Fruit fly (Drosophila melanogaster) whole organism, prepupa: Measurements from ENCODE around the gene chinmo.

Experiments
- Blimp-1 ChIP-seq: fragments of 200-800 bp; sonication (Bioruptor generic); optimal IDR thresholded peaks from 3 replicates; lab custom pipeline; 2017; ENCODE audit warnings: missing biosample characterization, missing genetic modification characterization, mild to moderate bottlenecking, moderate library complexity, missing genetic modification reagents
- CG10631 ChIP-seq: fragments of 200-800 bp; sonication (Bioruptor generic); optimal IDR thresholded peaks from 2 replicates; lab custom pipeline; 2016; ENCODE audit warnings: missing biosample characterization, missing genetic modification characterization
- CG10669 ChIP-seq: fragments of 200-800 bp; sonication (Bioruptor generic); optimal IDR thresholded peaks from 3 replicates; lab custom pipeline; 2018; ENCODE audit warnings: missing biosample characterization, mild to moderate bottlenecking, missing genetic modification characterization, moderate library complexity
- CG11294 ChIP-seq: fragments of 200-800 bp; sonication (Bioruptor generic); IDR thresholded peaks from 2 replicates; pipeline ENCODE4 v1.3.6; 2022; ENCODE audit warnings: missing biosample characterization, missing genetic modification characterization
- CG11762 ChIP-seq: fragments of 200-800 bp; sonication (Bioruptor generic); optimal IDR thresholded peaks from 3 replicates; lab custom pipeline; 2016; ENCODE audit warnings: missing biosample characterization, missing genetic modification characterization; ENCODE audit not compliant: insufficient read depth
- CG15336 ChIP-seq: fragments of 200-800 bp; sonication (Bioruptor generic); IDR thresholded peaks from 2 replicates; pipeline ENCODE4 v1.3.6; 2022; ENCODE audit warnings: missing biosample characterization, missing genetic modification characterization
- CG3032 ChIP-seq: fragments of 200-800 bp; optimal IDR thresholded peaks from 2 replicates; lab custom pipeline; 2019; ENCODE audit warnings: missing biosample characterization, mild to moderate bottlenecking, missing genetic modification characterization, moderate library complexity
- CG32006 ChIP-seq: fragments of 200-800 bp; sonication (Bioruptor generic); optimal IDR thresholded peaks from 3 replicates; lab custom pipeline; 2017; ENCODE audit warnings: missing biosample characterization, mild to moderate bottlenecking, missing genetic modification characterization
- CG34406 ChIP-seq: fragments of 200-800 bp; sonication (Bioruptor generic); optimal IDR thresholded peaks from 3 replicates; lab custom pipeline; 2016; ENCODE audit warnings: missing biosample characterization, missing genetic modification characterization
- CG3919 ChIP-seq: fragments of 200-800 bp; sonication (Bioruptor generic); optimal IDR thresholded peaks from 3 replicates; lab custom pipeline; 2016; ENCODE audit warnings: missing biosample characterization, missing genetic modification characterization
- CG6163 ChIP-seq: fragments of 200-800 bp; sonication (Bioruptor generic); IDR thresholded peaks from 3 replicates; pipeline ENCODE4 v1.3.6; 2022; ENCODE audit warnings: missing biosample characterization, missing genetic modification characterization
- CG6792 ChIP-seq: fragments of 200-800 bp; sonication (Bioruptor generic); optimal IDR thresholded peaks from 3 replicates; lab custom pipeline; 2016; ENCODE audit warnings: missing biosample characterization, missing genetic modification characterization
- CG6808 ChIP-seq: fragments of 200-800 bp; sonication (Bioruptor generic); optimal IDR thresholded peaks from 3 replicates; lab custom pipeline; 2017; ENCODE audit warnings: missing biosample characterization, missing genetic modification characterization, mild to moderate bottlenecking, moderate library complexity, missing genetic modification reagents
- CG6854 ChIP-seq: fragments of 200-800 bp; sonication (Bioruptor generic); optimal IDR thresholded peaks from 2 replicates; lab custom pipeline; 2017; ENCODE audit warnings: missing biosample characterization, mild to moderate bottlenecking, missing genetic modification characterization
- CG8119 ChIP-seq: fragments of 200-800 bp; sonication (Bioruptor generic); IDR thresholded peaks from 3 replicates; pipeline ENCODE4 v1.3.6; 2022; ENCODE audit warnings: missing biosample characterization, missing genetic modification characterization
- Eip75B ChIP-seq: fragments of 200-800 bp; sonication (Bioruptor generic); optimal IDR thresholded peaks from 3 replicates; lab custom pipeline; 2016; ENCODE audit warnings: missing biosample characterization, missing genetic modification characterization
- Eip78C ChIP-seq: fragments of 200-800 bp; sonication (Bioruptor generic); peaks from one replicate; lab custom pipeline; 2016; ENCODE audit warnings: missing biosample characterization, missing genetic modification characterization
- Ets21C ChIP-seq: fragments of 200-800 bp; sonication (Bioruptor generic); optimal IDR thresholded peaks from 3 replicates; lab custom pipeline; 2016; ENCODE audit warnings: missing biosample characterization, missing genetic modification characterization
- Ets96B ChIP-seq: fragments of 200-800 bp; optimal IDR thresholded peaks from 2 replicates; lab custom pipeline; 2019; ENCODE audit warnings: missing biosample characterization, mild to moderate bottlenecking, missing genetic modification characterization, moderate library complexity
- Gug ChIP-seq: fragments of 200-800 bp; sonication (Bioruptor generic); IDR thresholded peaks from 2 replicates; pipeline ENCODE4 v1.3.6; 2022; ENCODE audit warnings: missing biosample characterization, missing genetic modification characterization
- Hr38 ChIP-seq: sonication (Bioruptor generic); optimal IDR thresholded peaks from 2 replicates; lab custom pipeline; 2016; ENCODE audit warnings: missing biosample characterization, missing genetic modification characterization
- Met ChIP-seq: fragments of 200-800 bp; sonication (Bioruptor generic); optimal IDR thresholded peaks from 3 replicates; lab custom pipeline; 2016; ENCODE audit warnings: missing biosample characterization, missing genetic modification characterization
- Smox ChIP-seq: fragments of 200-800 bp; sonication (Bioruptor generic); optimal IDR thresholded peaks from 3 replicates; lab custom pipeline; 2016; ENCODE audit warnings: missing biosample characterization, missing genetic modification characterization
- Sox14 ChIP-seq: fragments of 200-800 bp; sonication (Bioruptor generic); optimal IDR thresholded peaks from 3 replicates; lab custom pipeline; 2016; ENCODE audit warnings: missing biosample characterization, missing genetic modification characterization
- acj6 ChIP-seq: fragments of 200-800 bp; sonication (Bioruptor generic); optimal IDR thresholded peaks from 3 replicates; lab custom pipeline; 2016; ENCODE audit warnings: missing biosample characterization, missing genetic modification characterization
- cyc ChIP-seq: fragments of 200-800 bp; sonication (Bioruptor generic); optimal IDR thresholded peaks from 3 replicates; lab custom pipeline; 2016; ENCODE audit warnings: missing biosample characterization, missing genetic modification characterization
- dsx ChIP-seq: fragments of 200-800 bp; optimal IDR thresholded peaks from 3 replicates; lab custom pipeline; 2019; ENCODE audit warnings: missing biosample characterization, mild to moderate bottlenecking, missing genetic modification characterization, moderate library complexity; ENCODE audit not compliant: poor library complexity, severe bottlenecking
- esn ChIP-seq: fragments of 200-800 bp; sonication (Bioruptor generic); optimal IDR thresholded peaks from 2 replicates; lab custom pipeline; 2016; ENCODE audit warnings: missing biosample characterization, mild to moderate bottlenecking, missing genetic modification characterization, moderate library complexity
- pdm3 ChIP-seq: fragments of 200-800 bp; sonication (Bioruptor generic); optimal IDR thresholded peaks from 3 replicates; lab custom pipeline; 2016; ENCODE audit warnings: missing biosample characterization, missing genetic modification characterization
- spab ChIP-seq: fragments of 200-800 bp; sonication (Bioruptor generic); optimal IDR thresholded peaks from 2 replicates; lab custom pipeline; 2017; ENCODE audit warnings: missing biosample characterization, mild to moderate bottlenecking, missing genetic modification characterization, missing genetic modification reagents
- ss ChIP-seq, 2 experiments: fragments of 200-800 bp; sonication (Bioruptor generic); optimal IDR thresholded peaks; 2 replicates in 1 of 2; 3 replicates in 1 of 2; lab custom pipeline; 2017 to 2018; ENCODE audit warnings: mild to moderate bottlenecking in 2 of 2, missing biosample characterization in 2 of 2, missing genetic modification characterization in 2 of 2, moderate library complexity in 1 of 2
- svp ChIP-seq: fragments of 200-800 bp; sonication (Bioruptor generic); peaks from one replicate; lab custom pipeline; 2016; ENCODE audit warnings: missing biosample characterization, missing genetic modification characterization
- vri ChIP-seq: fragments of 200-800 bp; sonication (Bioruptor generic); optimal IDR thresholded peaks from 3 replicates; lab custom pipeline; 2016; ENCODE audit warnings: missing biosample characterization, mild to moderate bottlenecking, missing genetic modification characterization

Gene chinmo

dm6 chr2L:1668616-1669020, 17.6 kb downstream of the chinmo start (continued):
- TF ChIP-seq acj6 (no peak), Smox (no peak), svp (GFP tag; lab: Kevin White, UChicago) (peak; percentile 66), CG11294 (GFP tag; lab: Robert Waterston, UW) (no peak), CG8119 (GFP tag; lab: Robert Waterston, UW) (no peak), CG11762 (no peak), pdm3 (GFP tag; lab: Kevin White, UChicago) (peak; percentile 4)

- TF ChIP-seq dsx (GFP tag; lab: Kevin White, UChicago), result peak; percentile 26
- TF ChIP-seq CG11294 (GFP tag; lab: Robert Waterston, UW), result no peak
- peak; percentile 4 for TF ChIP-seq CG3032 (tag; lab: Kevin White, UChicago)
- peak; percentile 63 for TF ChIP-seq CG8119 (GFP tag; lab: Robert Waterston, UW)
- TF ChIP-seq CG6792, result no peak
- no peak for TF ChIP-seq CG10631 (GFP tag; lab: Kevin White, UChicago)
- peak; percentile 3 to 55 for TF ChIP-seq ss (GFP tag; optimal IDR thresholded peaks at IDR 0.05; lab: Kevin White, UChicago)
- TF ChIP-seq Gug (GFP tag; lab: Robert Waterston, UW), result no peak
- TF ChIP-seq CG15336, result no peak
- no peak for TF ChIP-seq Eip75B (GFP tag; lab: Kevin White, UChicago)
- TF ChIP-seq CG34406 (GFP tag; lab: Kevin White, UChicago), result no peak
- no peak for TF ChIP-seq CG10669 (GFP tag; lab: Kevin White, UChicago)
- TF ChIP-seq acj6, result no peak
- peak; percentile 42; the same call in 1 of the 3 replicates for TF ChIP-seq CG6163
- peak; percentile 48 for TF ChIP-seq svp (GFP tag; lab: Kevin White, UChicago)
- peak; percentile 99 for TF ChIP-seq vri (GFP tag; lab: Kevin White, UChicago)
- TF ChIP-seq Ets96B (tag; lab: Kevin White, UChicago), result peak; percentile 10
- TF ChIP-seq CG32006 (GFP tag; lab: Kevin White, UChicago), result peak; percentile 17
- TF ChIP-seq CG3919, result no peak
- peak; percentile 4 for TF ChIP-seq Sox14
Measured at dm6 chr2L:1669316-1670027, 18.4 kb downstream of the chinmo start.

dm6 chr2L:1670421-1670820, 19.4 kb downstream of the chinmo start:
- no peak for TF ChIP-seq CG10631 (GFP tag; lab: Kevin White, UChicago)
- no peak for TF ChIP-seq CG11762
- TF ChIP-seq CG6808 (GFP tag; lab: Kevin White, UChicago), result no peak
- no peak for TF ChIP-seq Sox14
- TF ChIP-seq cyc (GFP tag; lab: Kevin White, UChicago), result no peak
- no peak for TF ChIP-seq Eip78C
- no peak for TF ChIP-seq Hr38
- TF ChIP-seq esn (GFP tag; lab: Kevin White, UChicago), result no peak
- no peak for TF ChIP-seq vri (GFP tag; lab: Kevin White, UChicago)
- no peak for TF ChIP-seq Met (GFP tag; lab: Kevin White, UChicago)
- no peak for TF ChIP-seq pdm3 (GFP tag; lab: Kevin White, UChicago)

- TF ChIP-seq svp (GFP tag; lab: Kevin White, UChicago), result no peak
- TF ChIP-seq CG11762, result no peak
- TF ChIP-seq Smox, result no peak
- TF ChIP-seq vri (GFP tag; lab: Kevin White, UChicago), result no peak
- TF ChIP-seq cyc (GFP tag; lab: Kevin White, UChicago), result no peak
- TF ChIP-seq Ets21C (GFP tag; lab: Kevin White, UChicago), result no peak
- TF ChIP-seq Met (GFP tag; lab: Kevin White, UChicago), result no peak
- TF ChIP-seq spab (GFP tag; lab: Kevin White, UChicago), result no peak
- TF ChIP-seq Blimp-1 (GFP tag; lab: Kevin White, UChicago), result no peak
- TF ChIP-seq Eip78C, result no peak
- TF ChIP-seq CG6854 (GFP tag; lab: Kevin White, UChicago), result no peak
Measured at dm6 chr2L:1672111-1672718, 21.2 kb downstream of the chinmo start.
